Fruit fly (Drosophila melanogaster) whole organism, wandering third instar larva: ENCODE measurements around the gene Tep2.

Experiments used
- br ChIP-seq: fragments of 200-800 bp; sonication (Bioruptor generic); optimal IDR thresholded peaks from 2 replicates; lab custom pipeline; 2016; ENCODE audit warnings: missing biosample characterization, missing genetic modification characterization
- h ChIP-seq: fragments of 200-800 bp; sonication (Bioruptor generic); optimal IDR thresholded peaks from 3 replicates; lab custom pipeline; 2016; ENCODE audit warnings: missing biosample characterization, mild to moderate bottlenecking, missing genetic modification characterization
- pan ChIP-seq: fragments of >200 bp; optimal IDR thresholded peaks from 2 replicates; lab custom pipeline; 2017
- sage ChIP-seq: fragments of 200-800 bp; sonication (Bioruptor generic); optimal IDR thresholded peaks from 2 replicates; lab custom pipeline; 2016; ENCODE audit warnings: missing biosample characterization, mild to moderate bottlenecking, missing genetic modification characterization

dm6 chr2L:7722723-7723122 lies 21.3 kb upstream of the Tep2 start, which contains the start of gene CG13794:
- TF ChIP-seq h (GFP tag; lab: Kevin White, UChicago) = no peak
- no peak for TF ChIP-seq sage (GFP tag; lab: Kevin White, UChicago)
- no peak for TF ChIP-seq br (GFP tag; lab: Kevin White, UChicago)
- no peak for TF ChIP-seq pan
